Fruit fly (Drosophila melanogaster): ENCODE results near the gene CG13305.

The CG13305 gene

dm6 chr3L:8683773-8684172 is 37.2 kb upstream of the CG13305 start:
- TF ChIP-seq svp (GFP tag) = peak; percentile 58
- no peak for TF ChIP-seq CG32006 (GFP tag; optimal IDR thresholded peaks at IDR 0.05)
- 0 out of 3 replicates have a peak, but pooled peaks have one; percentile 8 for TF ChIP-seq CG6163 (GFP tag; IDR thresholded peaks at IDR 0.05)
- TF ChIP-seq fkh (GFP tag; optimal IDR thresholded peaks at IDR 0.05) = peak; percentile 80

dm6 chr3L:8682551-8683375 is 36.1 kb upstream of the CG13305 start:
- peak; percentile 21 for TF ChIP-seq lz (GFP tag; optimal IDR thresholded peaks at IDR 0.05)
- TF ChIP-seq CG10669 (GFP tag; optimal IDR thresholded peaks at IDR 0.05) = no peak
- no peak for TF ChIP-seq CG8319 (GFP tag; optimal IDR thresholded peaks at IDR 0.05)
- no peak for TF ChIP-seq fd59A (GFP tag; optimal IDR thresholded peaks at IDR 0.05)
- TF ChIP-seq Smox (GFP tag; optimal IDR thresholded peaks at IDR 0.05) = no peak
- TF ChIP-seq Eip75B (GFP tag; optimal IDR thresholded peaks at IDR 0.05) = no peak
- no peak for TF ChIP-seq dsx (GFP tag; optimal IDR thresholded peaks at IDR 0.05; ENCODE audit: poor library complexity, severe bottlenecking)
- TF ChIP-seq Eip78C (GFP tag) = peak; percentile 67
- TF ChIP-seq CG15336 (GFP tag; IDR thresholded peaks at IDR 0.05) = no peak
- TF ChIP-seq Sox14 (GFP tag; optimal IDR thresholded peaks at IDR 0.05) = no peak
- TF ChIP-seq OdsH (GFP tag; optimal IDR thresholded peaks at IDR 0.05) = no peak
- TF ChIP-seq CG31627 (GFP tag; optimal IDR thresholded peaks at IDR 0.05) = no peak
- peak; percentile 6 for TF ChIP-seq Ets96B (tag; optimal IDR thresholded peaks at IDR 0.05)
- peak; percentile 60 for TF ChIP-seq vri (GFP tag; optimal IDR thresholded peaks at IDR 0.05)
- TF ChIP-seq topi (GFP tag; optimal IDR thresholded peaks at IDR 0.05) = peak; percentile 51
- peak; percentile 26 for TF ChIP-seq CG10631 (GFP tag; optimal IDR thresholded peaks at IDR 0.05)
- peak; percentile 4 for TF ChIP-seq Hr39 (GFP tag; optimal IDR thresholded peaks at IDR 0.05)
- no peak for TF ChIP-seq CG6792 (GFP tag; optimal IDR thresholded peaks at IDR 0.05)
- no peak for TF ChIP-seq Ets21C (GFP tag; optimal IDR thresholded peaks at IDR 0.05)
- peak; percentile 19 for TF ChIP-seq cyc (GFP tag; optimal IDR thresholded peaks at IDR 0.05)
- no peak for TF ChIP-seq CG1621 (tag; optimal IDR thresholded peaks at IDR 0.05)
- peak; percentile 6 for TF ChIP-seq Met (GFP tag; optimal IDR thresholded peaks at IDR 0.05)
- TF ChIP-seq CG11902 (GFP tag; optimal IDR thresholded peaks at IDR 0.05) = no peak
- no peak for TF ChIP-seq CG11294 (GFP tag; IDR thresholded peaks at IDR 0.05)
- no peak for TF ChIP-seq achi (GFP tag; optimal IDR thresholded peaks at IDR 0.05)
- peak; percentile 27 for TF ChIP-seq esn (GFP tag; optimal IDR thresholded peaks at IDR 0.05)
- peak; percentile 68 for TF ChIP-seq svp (GFP tag)
- no peak for TF ChIP-seq CG3032 (tag; optimal IDR thresholded peaks at IDR 0.05)
- TF ChIP-seq Gug (GFP tag; IDR thresholded peaks at IDR 0.05) = no peak
- no peak for TF ChIP-seq pdm3 (GFP tag; optimal IDR thresholded peaks at IDR 0.05)
- TF ChIP-seq eg (GFP tag; IDR thresholded peaks at IDR 0.05) = peak; percentile 33; the same call in 1 of the 3 replicates

dm6 chr3L:8681896-8682550 is 35.4 kb upstream of the CG13305 start:
- TF ChIP-seq achi (GFP tag; optimal IDR thresholded peaks at IDR 0.05) (no peak), CG34406 (GFP tag; optimal IDR thresholded peaks at IDR 0.05) (no peak), spab (GFP tag; optimal IDR thresholded peaks at IDR 0.05) (no peak), OdsH (GFP tag; optimal IDR thresholded peaks at IDR 0.05) (no peak), fkh (GFP tag; optimal IDR thresholded peaks at IDR 0.05) (peak; percentile 47)

dm6 chr3L:8681271-8681670 is 34.6 kb upstream of the CG13305 start:
- TF ChIP-seq Eip78C (GFP tag) = peak; percentile 33
- TF ChIP-seq fkh (GFP tag; optimal IDR thresholded peaks at IDR 0.05) = no peak
- TF ChIP-seq CG6854 (GFP tag; optimal IDR thresholded peaks at IDR 0.05) = no peak
- TF ChIP-seq svp (GFP tag) = peak; percentile 83
- no peak for TF ChIP-seq ss (GFP tag; optimal IDR thresholded peaks at IDR 0.05)
- TF ChIP-seq Met (GFP tag; optimal IDR thresholded peaks at IDR 0.05) = no peak
- TF ChIP-seq acj6 (GFP tag; optimal IDR thresholded peaks at IDR 0.05) = no peak
- no peak for TF ChIP-seq Gug (GFP tag; IDR thresholded peaks at IDR 0.05)
- TF ChIP-seq Ets96B (tag; optimal IDR thresholded peaks at IDR 0.05) = no peak
- TF ChIP-seq Blimp-1 (GFP tag; optimal IDR thresholded peaks at IDR 0.05) = no peak
- no peak for TF ChIP-seq CG11902 (GFP tag; optimal IDR thresholded peaks at IDR 0.05)
- TF ChIP-seq Sox102F (GFP tag; optimal IDR thresholded peaks at IDR 0.05) = no peak
- no peak for TF ChIP-seq Sox14 (GFP tag; optimal IDR thresholded peaks at IDR 0.05)
- TF ChIP-seq fd85E (GFP tag; optimal IDR thresholded peaks at IDR 0.05) = no peak
- TF ChIP-seq Eip93F (GFP tag; optimal IDR thresholded peaks at IDR 0.05) = no peak
- TF ChIP-seq eg (GFP tag; IDR thresholded peaks at IDR 0.05) = 0 out of 3 replicates have a peak, but pooled peaks have one; percentile 27

Measured in whole organism, prepupa.